Fruit fly (Drosophila melanogaster) whole organism, embryonic: ENCODE results near the gene Rab3-GAP.
A peak's percentile ranks its signal among the peaks of the same experiment; 100 is the strongest.

Source experiments
- Awh ChIP-seq: fragments of 200-800 bp; sonication (Bioruptor generic); IDR thresholded peaks from 2 replicates; pipeline ENCODE4, ENCODE4 v1.3.6; 2022; ENCODE audit warnings: missing biosample characterization, missing genetic modification characterization
- CG10147 ChIP-seq: fragments of 200-800 bp; sonication (Bioruptor generic); optimal IDR thresholded peaks from 2 replicates; lab custom pipeline; 2019; ENCODE audit warnings: missing biosample characterization, mild to moderate bottlenecking, missing genetic modification characterization, moderate library complexity
- CG10209 ChIP-seq: fragments of 200-800 bp; sonication (Bioruptor generic); optimal IDR thresholded peaks from 3 replicates; lab custom pipeline; 2017; ENCODE audit warnings: missing biosample characterization, mild to moderate bottlenecking, missing genetic modification characterization, missing genetic modification reagents
- CG10267 ChIP-seq: fragments of 200-800 bp; sonication (Bioruptor generic); optimal IDR thresholded peaks from 2 replicates; lab custom pipeline; 2018; ENCODE audit warnings: missing biosample characterization, mild to moderate bottlenecking, missing genetic modification characterization, moderate library complexity
- CG11695 ChIP-seq: fragments of 200-800 bp; sonication (Bioruptor generic); IDR thresholded peaks from 3 replicates; pipeline ENCODE4 v1.3.6; 2022; ENCODE audit warnings: missing biosample characterization, missing genetic modification characterization
- CG12071 ChIP-seq: fragments of 200-800 bp; sonication (Bioruptor generic); optimal IDR thresholded peaks from 3 replicates; lab custom pipeline; 2018; ENCODE audit warnings: missing biosample characterization, mild to moderate bottlenecking, missing genetic modification characterization
- CG1529 ChIP-seq: fragments of 200-800 bp; sonication (Bioruptor generic); optimal IDR thresholded peaks from 3 replicates; lab custom pipeline; 2018; ENCODE audit warnings: missing biosample characterization, missing genetic modification characterization
- CG15601 ChIP-seq: fragments of 200-800 bp; sonication (Bioruptor generic); optimal IDR thresholded peaks from 3 replicates; lab custom pipeline; 2019; ENCODE audit warnings: missing biosample characterization, mild to moderate bottlenecking, missing genetic modification characterization, moderate library complexity
- CG2129 ChIP-seq: fragments of 200-800 bp; sonication (Bioruptor generic); IDR thresholded peaks from 2 replicates; pipeline ENCODE4 v1.3.6; 2022; ENCODE audit warnings: missing biosample characterization, missing genetic modification characterization; ENCODE audit not compliant: partially characterized antibody
- CG2199 ChIP-seq: fragments of 200-800 bp; sonication (Bioruptor generic); IDR thresholded peaks from 3 replicates; pipeline ENCODE4 v1.3.6; 2022; ENCODE audit warnings: missing biosample characterization, missing genetic modification characterization
- CG34224 ChIP-seq: fragments of 200-800 bp; sonication (Bioruptor generic); IDR thresholded peaks from 3 replicates; pipeline ENCODE4 v1.3.6; 2022; ENCODE audit warnings: missing biosample characterization, missing genetic modification characterization; ENCODE audit not compliant: partially characterized antibody
- CG3847 ChIP-seq: fragments of 200-800 bp; sonication (Bioruptor generic); IDR thresholded peaks from 2 replicates; pipeline ENCODE4 v1.3.6; 2022; ENCODE audit warnings: missing biosample characterization, missing genetic modification characterization
- CG42726 ChIP-seq: fragments of 200-800 bp; sonication (Bioruptor generic); IDR thresholded peaks from 2 replicates; pipeline ENCODE4 v1.3.6; 2022; ENCODE audit warnings: missing biosample characterization, missing genetic modification characterization; ENCODE audit not compliant: partially characterized antibody
- CG4820 ChIP-seq: fragments of 200-800 bp; sonication (Bioruptor generic); optimal IDR thresholded peaks from 3 replicates; lab custom pipeline; 2016; ENCODE audit warnings: missing biosample characterization, missing genetic modification characterization
- CG6254 ChIP-seq: fragments of 200-800 bp; sonication (Bioruptor generic); optimal IDR thresholded peaks from 3 replicates; lab custom pipeline; 2017; ENCODE audit warnings: mild to moderate bottlenecking, missing biosample characterization, missing genetic modification reagents, missing genetic modification characterization
- CG6791 ChIP-seq: fragments of 200-800 bp; sonication (Bioruptor generic); IDR thresholded peaks from 3 replicates; pipeline ENCODE4 v1.3.6; 2022; ENCODE audit warnings: missing biosample characterization, missing genetic modification characterization; ENCODE audit not compliant: partially characterized antibody
- CG8089 ChIP-seq: fragments of 200-800 bp; sonication (Bioruptor generic); optimal IDR thresholded peaks from 3 replicates; lab custom pipeline; 2016; ENCODE audit warnings: missing biosample characterization, missing genetic modification characterization
- CG9876 ChIP-seq: fragments of 200-800 bp; sonication (Bioruptor generic); optimal IDR thresholded peaks from 2 replicates; lab custom pipeline; 2016; ENCODE audit warnings: missing biosample characterization, missing genetic modification characterization
- CTCF ChIP-seq: fragments of 200-800 bp; sonication (Bioruptor generic); optimal IDR thresholded peaks from 2 replicates; lab custom pipeline; 2017; ENCODE audit warnings: missing biosample characterization, mild to moderate bottlenecking, missing genetic modification characterization, moderate library complexity
- Dll ChIP-seq: fragments of 200-800 bp; sonication (Bioruptor generic); IDR thresholded peaks from 4 replicates; pipeline ENCODE4 v1.3.6; 2022; ENCODE audit warnings: missing biosample characterization, missing genetic modification characterization; ENCODE audit not compliant: partially characterized antibody
- E2f1 ChIP-seq: fragments of 200-800 bp; sonication (Bioruptor generic); IDR thresholded peaks from 2 replicates; pipeline ENCODE4 v1.3.6; 2022; ENCODE audit warnings: missing biosample characterization, missing genetic modification characterization
- E2f2 ChIP-seq: fragments of 200-800 bp; sonication (Bioruptor generic); IDR thresholded peaks from 2 replicates; pipeline ENCODE4 v1.3.6; 2022; ENCODE audit warnings: missing biosample characterization, missing genetic modification characterization
- HLH4C ChIP-seq: fragments of 200-800 bp; sonication (Bioruptor generic); IDR thresholded peaks from 3 replicates; pipeline ENCODE4 v1.3.6; 2022; ENCODE audit warnings: missing biosample characterization, missing genetic modification characterization; ENCODE audit not compliant: partially characterized antibody
- HLH54F ChIP-seq: fragments of 200-800 bp; sonication (Bioruptor generic); optimal IDR thresholded peaks from 3 replicates; lab custom pipeline; 2016; ENCODE audit warnings: missing biosample characterization, missing genetic modification characterization
- MTF-1 ChIP-seq: fragments of 200-800 bp; sonication (Bioruptor generic); optimal IDR thresholded peaks from 2 replicates; lab custom pipeline; 2018; ENCODE audit warnings: missing biosample characterization, mild to moderate bottlenecking, missing genetic modification characterization, borderline replicate concordance
- Med ChIP-seq: fragments of 200-800 bp; sonication (Bioruptor generic); peaks from one replicate; lab custom pipeline; 2016; ENCODE audit warnings: missing biosample characterization, missing genetic modification characterization, mild to moderate bottlenecking, inconsistent platforms, moderate library complexity
- Myb ChIP-seq: fragments of 200-800 bp; sonication (Bioruptor generic); optimal IDR thresholded peaks from 2 replicates; lab custom pipeline; 2016; ENCODE audit warnings: missing biosample characterization, missing genetic modification characterization
- NFAT ChIP-seq: fragments of 200-800 bp; sonication (Bioruptor generic); IDR thresholded peaks from 2 replicates; pipeline ENCODE4 v1.3.6; 2022; ENCODE audit warnings: missing biosample characterization, missing genetic modification characterization
- Nf-YC ChIP-seq: fragments of 200-800 bp; optimal IDR thresholded peaks from 3 replicates; lab custom pipeline; 2019; ENCODE audit warnings: missing biosample characterization, mild to moderate bottlenecking, missing genetic modification characterization, moderate library complexity
- NfI ChIP-seq: fragments of 200-800 bp; sonication (Bioruptor generic); optimal IDR thresholded peaks from 3 replicates; lab custom pipeline; 2018; ENCODE audit warnings: missing biosample characterization, mild to moderate bottlenecking, missing genetic modification characterization, moderate library complexity
- PHDP ChIP-seq: fragments of 200-800 bp; sonication (Bioruptor generic); optimal IDR thresholded peaks from 3 replicates; lab custom pipeline; 2018; ENCODE audit warnings: missing biosample characterization, mild to moderate bottlenecking, missing genetic modification characterization, moderate library complexity
- Rx ChIP-seq: fragments of 200-800 bp; sonication (Bioruptor generic); IDR thresholded peaks from 2 replicates; pipeline ENCODE4 v1.3.6; 2022; ENCODE audit warnings: missing biosample characterization, missing genetic modification characterization
- Scr ChIP-seq: fragments of 200-800 bp; sonication (Bioruptor generic); IDR thresholded peaks from 2 replicates; pipeline ENCODE4 v1.3.6; 2022; ENCODE audit warnings: missing biosample characterization, missing genetic modification characterization; ENCODE audit not compliant: partially characterized antibody
- Side ChIP-seq: fragments of 200-800 bp; sonication (Bioruptor generic); optimal IDR thresholded peaks from 2 replicates; lab custom pipeline; 2016; ENCODE audit warnings: missing biosample characterization, missing genetic modification characterization
- crp ChIP-seq, 2 experiments: fragments of 200-800 bp; sonication (Bioruptor generic); optimal IDR thresholded peaks; 2 replicates in 1 of 2; 3 replicates in 1 of 2; lab custom pipeline; 2017; ENCODE audit warnings: missing biosample characterization in 2 of 2, missing genetic modification characterization in 2 of 2, mild to moderate bottlenecking in 1 of 2, moderate library complexity in 1 of 2
- dm ChIP-seq: fragments of 200-800 bp; sonication (Bioruptor generic); optimal IDR thresholded peaks from 3 replicates; lab custom pipeline; 2016; ENCODE audit warnings: missing biosample characterization, missing genetic modification characterization
- gro ChIP-seq: fragments of 200-800 bp; sonication (Bioruptor generic); optimal IDR thresholded peaks from 2 replicates; lab custom pipeline; 2016; ENCODE audit warnings: missing biosample characterization, missing genetic modification characterization
- her ChIP-seq: fragments of 200-800 bp; sonication (Bioruptor generic); optimal IDR thresholded peaks from 2 replicates; lab custom pipeline; 2016; ENCODE audit warnings: missing biosample characterization, missing genetic modification characterization
- ind ChIP-seq: fragments of 200-800 bp; sonication (Bioruptor generic); optimal IDR thresholded peaks from 3 replicates; lab custom pipeline; 2016; ENCODE audit warnings: missing biosample characterization, missing genetic modification characterization
- inv ChIP-seq: fragments of 200-800 bp; sonication (Bioruptor generic); IDR thresholded peaks from 2 replicates; pipeline ENCODE4 v1.3.6; 2022; ENCODE audit warnings: missing biosample characterization, missing genetic modification characterization; ENCODE audit not compliant: partially characterized antibody
- lov ChIP-seq, 2 experiments: fragments of 200-800 bp in 1 of 2; fragments of >200 bp in 1 of 2; sonication (Bioruptor generic) in 1 of 2; IDR thresholded peaks in 1 of 2; optimal IDR thresholded peaks in 1 of 2; 2 replicates in 1 of 2; 3 replicates in 1 of 2; pipeline versions ENCODE4 v1.3.6 to Lab custom; 2017 to 2022; ENCODE audit warnings: missing biosample characterization in 1 of 2, missing genetic modification characterization in 1 of 2
- pnt ChIP-seq: fragments of 200-800 bp; sonication (Bioruptor generic); optimal IDR thresholded peaks from 3 replicates; lab custom pipeline; 2016; ENCODE audit warnings: missing biosample characterization, missing genetic modification characterization
- sd ChIP-seq: fragments of 200-800 bp; sonication (Bioruptor generic); optimal IDR thresholded peaks from 3 replicates; lab custom pipeline; 2018; ENCODE audit warnings: missing biosample characterization, mild to moderate bottlenecking, missing genetic modification characterization, moderate library complexity
- seq ChIP-seq: fragments of 200-800 bp; sonication (Bioruptor generic); IDR thresholded peaks from 2 replicates; pipeline ENCODE4 v1.3.6; 2022; ENCODE audit warnings: missing biosample characterization, missing genetic modification characterization
- tll ChIP-seq, 2 experiments: fragments of 200-800 bp in 1 of 2; fragments of >200 bp in 1 of 2; sonication (Bioruptor generic) in 1 of 2; optimal IDR thresholded peaks; 2 replicates each; lab custom pipeline; 2017 to 2019; ENCODE audit warnings: missing biosample characterization in 2 of 2, missing genetic modification characterization in 2 of 2, mild to moderate bottlenecking in 1 of 2, moderate library complexity in 1 of 2
- toy ChIP-seq: fragments of 200-800 bp; sonication (Bioruptor generic); IDR thresholded peaks from 2 replicates; pipeline ENCODE4 v1.3.6; 2022; ENCODE audit warnings: missing biosample characterization, missing genetic modification characterization
- yki ChIP-seq: fragments of >200 bp; optimal IDR thresholded peaks from 3 replicates; lab custom pipeline; 2018
- zen ChIP-seq: fragments of 200-800 bp; sonication (Bioruptor generic); optimal IDR thresholded peaks from 3 replicates; lab custom pipeline; 2018; ENCODE audit warnings: missing biosample characterization, mild to moderate bottlenecking, missing genetic modification characterization, moderate library complexity

Gene Rab3-GAP

DNA sequence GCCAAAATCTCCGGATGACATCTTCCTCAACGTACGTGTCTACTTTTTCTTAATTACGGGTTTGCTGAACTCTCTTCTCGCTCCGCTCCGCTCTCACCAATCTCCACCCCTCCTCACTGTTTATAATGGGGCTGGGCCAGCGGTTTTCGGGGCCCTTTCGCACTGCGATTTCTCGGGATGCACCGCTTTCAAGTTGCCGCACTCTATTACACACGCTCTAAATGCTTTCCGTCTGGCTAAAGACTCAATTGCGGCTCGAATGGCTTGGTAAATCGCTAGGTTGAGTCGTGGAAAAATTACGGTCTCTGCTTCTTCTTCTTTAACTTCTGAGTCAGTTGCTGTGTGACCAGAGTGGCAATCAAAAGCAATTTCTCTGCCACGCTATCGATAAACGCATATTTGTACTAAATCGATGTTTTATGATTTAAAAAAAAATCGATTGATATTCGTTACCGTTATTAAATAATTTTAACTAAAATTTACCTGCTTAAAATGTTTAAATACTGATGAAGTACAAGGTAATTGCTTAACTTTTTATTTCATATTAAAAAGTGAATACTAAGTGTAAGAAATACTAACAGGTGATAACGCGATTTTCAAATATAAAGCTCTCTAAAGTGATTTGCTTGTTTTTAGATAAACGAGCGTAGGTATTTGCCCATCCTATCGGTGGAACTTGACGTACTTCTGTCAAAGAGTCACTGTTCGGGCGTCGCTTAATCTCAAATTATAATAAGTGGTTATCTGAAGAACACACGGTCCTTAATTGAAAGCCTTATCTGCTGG lies 46.0 kb upstream of the Rab3-GAP start, which contains the start of the genes Rab6 and Phae1 (continued):
- no peak for TF ChIP-seq HLH54F (GFP tag; lab: Kevin White, UChicago)
- TF ChIP-seq yki: no peak
- peak; percentile 18; the same call in 1 of the 2 replicates for TF ChIP-seq seq (GFP tag; lab: Robert Waterston, UW)
- TF ChIP-seq CG6791 (GFP tag; lab: Robert Waterston, UW): peak; percentile 81
- no peak for TF ChIP-seq crp (GFP tag; optimal IDR thresholded peaks at IDR 0.05; lab: Kevin White, UChicago)
- TF ChIP-seq CG9876: no peak
- peak in 1 of 2 experiments; percentile 40 for TF ChIP-seq tll (GFP tag; optimal IDR thresholded peaks at IDR 0.05; lab: Kevin White, UChicago)
- peak; percentile 34; the same call in 1 of the 3 replicates for TF ChIP-seq CG11695 (GFP tag; lab: Robert Waterston, UW)
- no peak for TF ChIP-seq CG8089 (GFP tag; lab: Kevin White, UChicago)
- no peak for TF ChIP-seq ind (GFP tag; lab: Kevin White, UChicago)
- TF ChIP-seq pnt: no peak
- peak; percentile 86 for TF ChIP-seq sd (tag; lab: Kevin White, UChicago)
- peak; percentile 55; the same call in 1 of the 2 replicates for TF ChIP-seq CG2129 (GFP tag; lab: Robert Waterston, UW)
- no peak for TF ChIP-seq NfI (GFP tag; lab: Kevin White, UChicago)
- no peak for TF ChIP-seq CTCF (GFP tag; lab: Kevin White, UChicago)
- peak; percentile 40 for TF ChIP-seq Nf-YC (tag; lab: Kevin White, UChicago)
- peak; percentile 56 for TF ChIP-seq CG10267 (tag; lab: Kevin White, UChicago)
- TF ChIP-seq Scr (GFP tag; lab: Robert Waterston, UW): peak; percentile 84
- peak; percentile 57 for TF ChIP-seq Med
- peak; percentile 30; the same call in 1 of the 2 replicates for TF ChIP-seq CG3847 (GFP tag; lab: Robert Waterston, UW)
- no peak for TF ChIP-seq MTF-1 (GFP tag; lab: Kevin White, UChicago)
- peak; percentile 73 for TF ChIP-seq E2f2 (GFP tag; lab: Robert Waterston, UW)
- TF ChIP-seq CG34224 (GFP tag; lab: Robert Waterston, UW): peak; percentile 71
- TF ChIP-seq toy (GFP tag; lab: Robert Waterston, UW): no peak
- TF ChIP-seq CG10147 (GFP tag; lab: Kevin White, UChicago): peak; percentile 4
- TF ChIP-seq HLH4C (GFP tag; lab: Robert Waterston, UW): peak; percentile 87
- TF ChIP-seq CG6254 (GFP tag; lab: Kevin White, UChicago): no peak
- peak; percentile 92 for TF ChIP-seq Myb (GFP tag; lab: Kevin White, UChicago)
- TF ChIP-seq her (GFP tag; lab: Kevin White, UChicago): peak; percentile 6
- TF ChIP-seq CG1529 (GFP tag; lab: Kevin White, UChicago): peak; percentile 14
- TF ChIP-seq zen (tag; lab: Kevin White, UChicago): peak; percentile 0
- TF ChIP-seq inv (GFP tag; lab: Robert Waterston, UW): peak; percentile 72; the same call in 1 of the 2 replicates
- TF ChIP-seq CG12071: no peak
- peak; percentile 83 for TF ChIP-seq Dll (GFP tag; lab: Robert Waterston, UW)
- peak; percentile 62; the same call in 1 of the 2 replicates for TF ChIP-seq NFAT (GFP tag; lab: Robert Waterston, UW)
- no peak for TF ChIP-seq CG4820 (GFP tag; lab: Kevin White, UChicago)
- no peak for TF ChIP-seq Awh
- no peak for TF ChIP-seq lov (optimal IDR thresholded peaks at IDR 0.05; lab: Kevin White, UChicago)
- TF ChIP-seq lov (GFP tag; IDR thresholded peaks at IDR 0.05; lab: Robert Waterston, UW): no peak
- TF ChIP-seq Rx (GFP tag; lab: Robert Waterston, UW): no peak
- no peak for TF ChIP-seq CG2199 (GFP tag; lab: Robert Waterston, UW)
- TF ChIP-seq CG10209 (GFP tag; lab: Kevin White, UChicago): no peak
- TF ChIP-seq PHDP (tag; lab: Kevin White, UChicago): peak; percentile 14
- TF ChIP-seq CG15601 (tag; lab: Kevin White, UChicago): peak; percentile 22
- no peak for TF ChIP-seq dm (GFP tag; lab: Kevin White, UChicago)
- TF ChIP-seq gro (GFP tag; lab: Kevin White, UChicago): peak; percentile 29
- TF ChIP-seq E2f1 (GFP tag; lab: Robert Waterston, UW): no peak
- peak; percentile 42; the same call in 1 of the 2 replicates for TF ChIP-seq CG42726 (GFP tag; lab: Robert Waterston, UW)
- peak; percentile 33 for TF ChIP-seq Side (GFP tag; lab: Kevin White, UChicago)
